Fruit fly (Drosophila melanogaster) whole organism, embryonic: ENCODE data around the gene Ptp10D.

Experiments
- Ada2b ChIP-seq: fragments of 200-800 bp; sonication (Bioruptor generic); IDR thresholded peaks from 2 replicates; pipeline ENCODE4 v1.3.6; 2022; ENCODE audit warnings: missing biosample characterization, missing genetic modification characterization
- Atf-2 ChIP-seq: fragments of 200-800 bp; sonication (Bioruptor generic); optimal IDR thresholded peaks from 2 replicates; lab custom pipeline; 2016; ENCODE audit warnings: missing biosample characterization, missing genetic modification characterization
- Awh ChIP-seq: fragments of 200-800 bp; sonication (Bioruptor generic); IDR thresholded peaks from 2 replicates; pipeline ENCODE4, ENCODE4 v1.3.6; 2022; ENCODE audit warnings: missing biosample characterization, missing genetic modification characterization
- CG10267 ChIP-seq: fragments of 200-800 bp; sonication (Bioruptor generic); optimal IDR thresholded peaks from 2 replicates; lab custom pipeline; 2018; ENCODE audit warnings: missing biosample characterization, mild to moderate bottlenecking, missing genetic modification characterization, moderate library complexity
- CG10321 ChIP-seq: fragments of 200-800 bp; sonication (Bioruptor generic); IDR thresholded peaks from 2 replicates; pipeline ENCODE4 v1.3.6; 2022; ENCODE audit warnings: missing biosample characterization, missing genetic modification characterization
- CG10959 ChIP-seq: fragments of 200-800 bp; sonication (Bioruptor generic); IDR thresholded peaks from 2 replicates; pipeline ENCODE4 v1.3.6; 2022; ENCODE audit warnings: missing biosample characterization, missing genetic modification characterization
- CG11695 ChIP-seq: fragments of 200-800 bp; sonication (Bioruptor generic); IDR thresholded peaks from 3 replicates; pipeline ENCODE4 v1.3.6; 2022; ENCODE audit warnings: missing biosample characterization, missing genetic modification characterization
- CG11723 ChIP-seq: fragments of 200-800 bp; sonication (Bioruptor generic); optimal IDR thresholded peaks from 2 replicates; lab custom pipeline; 2017; ENCODE audit warnings: missing biosample characterization, mild to moderate bottlenecking, missing genetic modification characterization
- CG12071 ChIP-seq: fragments of 200-800 bp; sonication (Bioruptor generic); optimal IDR thresholded peaks from 3 replicates; lab custom pipeline; 2018; ENCODE audit warnings: missing biosample characterization, mild to moderate bottlenecking, missing genetic modification characterization
- CG12104 ChIP-seq: fragments of 200-800 bp; sonication (Bioruptor generic); optimal IDR thresholded peaks from 3 replicates; lab custom pipeline; 2016; ENCODE audit warnings: missing biosample characterization, missing genetic modification characterization
- CG12769 ChIP-seq: fragments of 200-800 bp; sonication (Bioruptor generic); optimal IDR thresholded peaks from 2 replicates; lab custom pipeline; 2019; ENCODE audit warnings: missing biosample characterization, mild to moderate bottlenecking, missing genetic modification characterization, moderate library complexity
- CG13123 ChIP-seq: fragments of 200-800 bp; sonication (Bioruptor generic); optimal IDR thresholded peaks from 2 replicates; lab custom pipeline; 2016; ENCODE audit warnings: missing biosample characterization, missing genetic modification characterization
- CG16813 ChIP-seq: fragments of 200-800 bp; sonication (Bioruptor generic); IDR thresholded peaks from 3 replicates; pipeline ENCODE4 v1.3.6; 2022; ENCODE audit warnings: missing biosample characterization, missing genetic modification characterization; ENCODE audit not compliant: partially characterized antibody
- CG17186 ChIP-seq: fragments of 200-800 bp; sonication (Bioruptor generic); optimal IDR thresholded peaks from 3 replicates; lab custom pipeline; 2017; ENCODE audit warnings: missing biosample characterization, missing genetic modification reagents, missing genetic modification characterization
- CG17829 ChIP-seq: fragments of 200-800 bp; optimal IDR thresholded peaks from 2 replicates; lab custom pipeline; 2019; ENCODE audit warnings: missing biosample characterization, mild to moderate bottlenecking, missing genetic modification characterization, moderate library complexity
- CG2875 ChIP-seq: fragments of 200-800 bp; sonication (Bioruptor generic); optimal IDR thresholded peaks from 2 replicates; lab custom pipeline; 2017; ENCODE audit warnings: missing biosample characterization, mild to moderate bottlenecking, missing genetic modification characterization, missing genetic modification reagents
- CG3838 ChIP-seq: fragments of 200-800 bp; sonication (Bioruptor generic); optimal IDR thresholded peaks from 3 replicates; lab custom pipeline; 2016; ENCODE audit warnings: missing biosample characterization, missing genetic modification characterization
- CG3995 ChIP-seq: fragments of 200-800 bp; sonication (Bioruptor generic); optimal IDR thresholded peaks from 3 replicates; lab custom pipeline; 2016; ENCODE audit warnings: missing biosample characterization, missing genetic modification characterization
- CG4617 ChIP-seq: fragments of 200-800 bp; sonication (Bioruptor generic); optimal IDR thresholded peaks from 3 replicates; lab custom pipeline; 2016; ENCODE audit warnings: missing biosample characterization, missing genetic modification characterization, borderline replicate concordance
- CG4730 ChIP-seq: fragments of 200-800 bp; sonication (Bioruptor generic); IDR thresholded peaks from 2 replicates; pipeline ENCODE4 v1.3.6; 2022; ENCODE audit warnings: missing biosample characterization, missing genetic modification characterization
- CG6272 ChIP-seq: fragments of 200-800 bp; sonication (Bioruptor generic); IDR thresholded peaks from 2 replicates; pipeline ENCODE4 v1.3.6; 2022; ENCODE audit warnings: missing biosample characterization, missing genetic modification characterization
- CG9215 ChIP-seq: fragments of 200-800 bp; sonication (Bioruptor generic); IDR thresholded peaks from 2 replicates; pipeline ENCODE4 v1.3.6; 2022; ENCODE audit warnings: missing biosample characterization, missing genetic modification characterization
- CG9797 ChIP-seq: fragments of 200-800 bp; sonication (Bioruptor generic); optimal IDR thresholded peaks from 3 replicates; lab custom pipeline; 2018; ENCODE audit warnings: missing biosample characterization, mild to moderate bottlenecking, missing genetic modification characterization
- D ChIP-seq, 2 experiments: fragments of 200-800 bp in 1 of 2; fragments of >200 bp in 1 of 2; sonication (Bioruptor generic) in 1 of 2; optimal IDR thresholded peaks; 2 replicates in 1 of 2; 3 replicates in 1 of 2; lab custom pipeline; 2017; ENCODE audit warnings: mild to moderate bottlenecking in 1 of 2, missing biosample characterization in 1 of 2, missing genetic modification characterization in 1 of 2, missing genetic modification reagents in 1 of 2
- Dip3 ChIP-seq: fragments of 200-800 bp; sonication (Bioruptor generic); optimal IDR thresholded peaks from 3 replicates; lab custom pipeline; 2016; ENCODE audit warnings: missing biosample characterization, missing genetic modification characterization
- ERR ChIP-seq: fragments of 200-800 bp; sonication (Bioruptor generic); optimal IDR thresholded peaks from 2 replicates; lab custom pipeline; 2016; ENCODE audit warnings: missing biosample characterization, missing genetic modification characterization
- Hand ChIP-seq: fragments of 200-800 bp; sonication (Bioruptor generic); optimal IDR thresholded peaks from 2 replicates; lab custom pipeline; 2017; ENCODE audit warnings: mild to moderate bottlenecking, missing biosample characterization, missing genetic modification reagents, missing genetic modification characterization
- HmgZ ChIP-seq: fragments of 200-800 bp; sonication (Bioruptor generic); optimal IDR thresholded peaks from 2 replicates; lab custom pipeline; 2018; ENCODE audit warnings: missing biosample characterization, mild to moderate bottlenecking, missing genetic modification characterization
- Meics ChIP-seq: fragments of 200-800 bp; sonication (Bioruptor generic); optimal IDR thresholded peaks from 2 replicates; lab custom pipeline; 2017; ENCODE audit warnings: missing biosample characterization, mild to moderate bottlenecking, missing genetic modification characterization
- Pdp1 ChIP-seq, 2 experiments: fragments of 200-800 bp; sonication (Bioruptor generic); optimal IDR thresholded peaks; 3 replicates each; lab custom pipeline; 2016; ENCODE audit warnings: missing biosample characterization in 2 of 2, missing genetic modification characterization in 2 of 2, mild to moderate bottlenecking in 1 of 2, moderate library complexity in 1 of 2
- Scr ChIP-seq: fragments of 200-800 bp; sonication (Bioruptor generic); IDR thresholded peaks from 2 replicates; pipeline ENCODE4 v1.3.6; 2022; ENCODE audit warnings: missing biosample characterization, missing genetic modification characterization; ENCODE audit not compliant: partially characterized antibody
- Taf1 ChIP-seq: fragments of 200-800 bp; sonication (Bioruptor generic); IDR thresholded peaks from 2 replicates; pipeline ENCODE4 v1.3.6; 2022; ENCODE audit warnings: missing biosample characterization, missing genetic modification characterization
- dm ChIP-seq: fragments of 200-800 bp; sonication (Bioruptor generic); optimal IDR thresholded peaks from 3 replicates; lab custom pipeline; 2016; ENCODE audit warnings: missing biosample characterization, missing genetic modification characterization
- dmrt11E ChIP-seq: fragments of 200-800 bp; sonication (Bioruptor generic); optimal IDR thresholded peaks from 3 replicates; lab custom pipeline; 2018; ENCODE audit warnings: missing biosample characterization, mild to moderate bottlenecking, missing genetic modification characterization, moderate library complexity
- dpn ChIP-seq, 2 experiments: fragments of 200-800 bp; sonication (Bioruptor generic); optimal IDR thresholded peaks; 3 replicates each; lab custom pipeline; 2016; ENCODE audit warnings: missing biosample characterization in 2 of 2, missing genetic modification characterization in 2 of 2
- eve ChIP-seq, 2 experiments: fragments of >200 bp; optimal IDR thresholded peaks; 2 replicates each; lab custom pipeline; 2017; ENCODE audit warnings: missing biosample characterization in 2 of 2, missing genetic modification characterization in 2 of 2
- ham ChIP-seq: fragments of 200-800 bp; sonication (Bioruptor generic); IDR thresholded peaks from 2 replicates; pipeline ENCODE4 v1.3.6; 2022; ENCODE audit warnings: missing biosample characterization, missing genetic modification characterization
- jing ChIP-seq: fragments of 200-800 bp; sonication (Bioruptor generic); optimal IDR thresholded peaks from 2 replicates; lab custom pipeline; 2018; ENCODE audit warnings: missing biosample characterization, mild to moderate bottlenecking, missing genetic modification characterization
- lov ChIP-seq, 2 experiments: fragments of 200-800 bp in 1 of 2; fragments of >200 bp in 1 of 2; sonication (Bioruptor generic) in 1 of 2; IDR thresholded peaks in 1 of 2; optimal IDR thresholded peaks in 1 of 2; 2 replicates in 1 of 2; 3 replicates in 1 of 2; pipeline versions ENCODE4 v1.3.6 to Lab custom; 2017 to 2022; ENCODE audit warnings: missing biosample characterization in 1 of 2, missing genetic modification characterization in 1 of 2
- maf-S ChIP-seq: fragments of 200-800 bp; sonication (Bioruptor generic); optimal IDR thresholded peaks from 2 replicates; lab custom pipeline; 2016; ENCODE audit warnings: missing biosample characterization, missing genetic modification characterization
- otp ChIP-seq: fragments of 200-800 bp; sonication (Bioruptor generic); IDR thresholded peaks from 3 replicates; pipeline ENCODE4, ENCODE4 v1.3.6; 2022; ENCODE audit warnings: missing biosample characterization, missing genetic modification characterization
- pita ChIP-seq: fragments of 200-800 bp; sonication (Bioruptor generic); optimal IDR thresholded peaks from 2 replicates; lab custom pipeline; 2017; ENCODE audit warnings: missing biosample characterization, mild to moderate bottlenecking, missing genetic modification characterization
- prd ChIP-seq, 3 experiments: fragments of >200 bp in 2 of 3; fragments of 200-800 bp in 1 of 3; sonication (Bioruptor generic) in 1 of 3; optimal IDR thresholded peaks in 2 of 3; IDR thresholded peaks in 1 of 3; 2 replicates in 2 of 3; 3 replicates in 1 of 3; pipeline versions ENCODE4 v1.3.6 to Lab custom; 2017 to 2022; ENCODE audit warnings: missing biosample characterization in 1 of 3, missing genetic modification characterization in 1 of 3
- pzg ChIP-seq: fragments of 200-800 bp; sonication (Bioruptor generic); optimal IDR thresholded peaks from 3 replicates; lab custom pipeline; 2018; ENCODE audit warnings: missing biosample characterization, mild to moderate bottlenecking, missing genetic modification characterization, moderate library complexity
- slbo ChIP-seq: fragments of 200-800 bp; sonication (Bioruptor generic); IDR thresholded peaks from 2 replicates; pipeline ENCODE4 v1.3.6; 2022; ENCODE audit warnings: missing biosample characterization, missing genetic modification characterization
- sna ChIP-seq: fragments of 200-800 bp; sonication (Bioruptor generic); IDR thresholded peaks from 2 replicates; pipeline ENCODE4 v1.3.6; 2022; ENCODE audit warnings: missing biosample characterization, missing genetic modification characterization; ENCODE audit not compliant: partially characterized antibody
- so ChIP-seq: fragments of 200-800 bp; sonication (Bioruptor generic); IDR thresholded peaks from 3 replicates; pipeline ENCODE4 v1.3.6; 2022; ENCODE audit warnings: missing biosample characterization, missing genetic modification characterization
- sr ChIP-seq: fragments of 200-800 bp; sonication (Bioruptor generic); IDR thresholded peaks from 3 replicates; pipeline ENCODE4 v1.3.6; 2022; ENCODE audit warnings: missing biosample characterization, missing genetic modification characterization
- usp ChIP-seq: fragments of >200 bp; optimal IDR thresholded peaks from 2 replicates; lab custom pipeline; 2017; ENCODE audit warnings: missing biosample characterization, missing genetic modification characterization
- yki ChIP-seq: fragments of >200 bp; optimal IDR thresholded peaks from 3 replicates; lab custom pipeline; 2018

Ptp10D gene

dm6 chrX:11659080-11659479 lies 37.3 kb downstream of the Ptp10D start (continued):
- TF ChIP-seq CG9797 (no peak), CG16813 (GFP tag; lab: Robert Waterston, UW) (no peak), Hand (GFP tag; lab: Kevin White, UChicago) (no peak), Awh (GFP tag; lab: Robert Waterston, UW) (0 out of 2 replicates have a peak, but pooled peaks have one; percentile 17), sna (GFP tag; lab: Robert Waterston, UW) (no peak), jing (peak; percentile 6), dpn (GFP tag; optimal IDR thresholded peaks at IDR 0.05; lab: Kevin White, UChicago) (peak in 1 of 2 experiments; percentile 22), CG4730 (GFP tag; lab: Robert Waterston, UW) (no peak), CG6272 (GFP tag; lab: Robert Waterston, UW) (peak; percentile 36; the same call in 1 of the 2 replicates), CG13123 (GFP tag; lab: Kevin White, UChicago) (no peak), sr (GFP tag; lab: Robert Waterston, UW) (no peak), CG17829 (peak; percentile 33), Taf1 (no peak), CG3838 (GFP tag; lab: Kevin White, UChicago) (no peak), lov (optimal IDR thresholded peaks at IDR 0.05; lab: Kevin White, UChicago) (no peak), lov (GFP tag; IDR thresholded peaks at IDR 0.05; lab: Robert Waterston, UW) (no peak), Atf-2 (GFP tag; lab: Kevin White, UChicago) (no peak), pzg (no peak), CG12769 (no peak), Ada2b (GFP tag; lab: Robert Waterston, UW) (0 out of 2 replicates have a peak, but pooled peaks have one; percentile 26), CG10959 (GFP tag; lab: Robert Waterston, UW) (no peak), HmgZ (tag; lab: Kevin White, UChicago) (no peak), CG3995 (no peak), Meics (GFP tag; lab: Kevin White, UChicago) (no peak), otp (no peak; the same call in 2 of the 3 replicates), Pdp1 (GFP tag; optimal IDR thresholded peaks at IDR 0.05; lab: Kevin White, UChicago) (no peak), maf-S (GFP tag; lab: Kevin White, UChicago) (no peak), ham (no peak), prd (optimal IDR thresholded peaks at IDR 0.05; lab: Kevin White, UChicago) (no peak), prd (GFP tag; IDR thresholded peaks at IDR 0.05; lab: Robert Waterston, UW) (peak; percentile 61; the same call in 1 of the 3 replicates), usp (GFP tag; lab: Kevin White, UChicago) (no peak), CG2875 (GFP tag; lab: Kevin White, UChicago) (no peak), eve (GFP tag; optimal IDR thresholded peaks at IDR 0.05; lab: Kevin White, UChicago) (peak in 1 of 2 experiments; percentile 67), dm (no peak), CG9215 (GFP tag; lab: Robert Waterston, UW) (0 out of 2 replicates have a peak, but pooled peaks have one; percentile 24), pita (no peak), Scr (no peak), CG12071 (GFP tag; lab: Kevin White, UChicago) (no peak), CG11723 (peak; percentile 15), so (no peak; the same call in 2 of the 3 replicates), D (optimal IDR thresholded peaks at IDR 0.05; lab: Kevin White, UChicago) (no peak), D (GFP tag; optimal IDR thresholded peaks at IDR 0.05; lab: Kevin White, UChicago) (peak; percentile 7), yki (lab: Kevin White, UChicago) (no peak), CG4617 (GFP tag; lab: Kevin White, UChicago) (no peak), ERR (no peak), CG12104 (GFP tag; lab: Kevin White, UChicago) (no peak), CG10267 (tag; lab: Kevin White, UChicago) (peak; percentile 31), CG17186 (GFP tag; lab: Kevin White, UChicago) (no peak), CG10321 (GFP tag; lab: Robert Waterston, UW) (no peak), slbo (GFP tag; lab: Robert Waterston, UW) (no peak), Dip3 (GFP tag; lab: Kevin White, UChicago) (no peak), dmrt11E (tag; lab: Kevin White, UChicago) (peak; percentile 44), CG11695 (0 out of 3 replicates have a peak, but pooled peaks have one; percentile 47)
